Fruit fly (Drosophila melanogaster): ENCODE measurements around the gene CG3769.

CG3769 gene

DNA sequence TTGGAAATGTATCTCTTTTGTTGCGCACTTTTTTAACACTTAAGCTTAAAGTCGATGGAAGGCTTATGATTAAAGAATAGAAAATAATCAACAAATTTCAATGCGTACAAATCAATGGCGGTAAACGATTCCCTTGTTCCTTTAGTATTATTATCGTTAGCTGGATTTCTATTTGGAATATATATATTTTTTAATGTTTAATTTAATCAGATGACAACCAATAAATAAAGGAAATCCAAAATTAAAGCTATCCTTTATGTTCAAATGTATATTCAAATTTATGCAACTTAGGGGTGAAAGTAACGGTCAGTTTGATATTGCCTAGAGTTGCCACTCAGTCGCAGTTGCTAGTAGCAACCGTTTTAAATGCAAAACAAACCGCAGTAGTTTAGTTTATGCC is at the start of gene CG3769:
TSS of gene CG3769 (plus strand) at position 301 of the 400 bp plus-strand sequence.
- no peak for TF ChIP-seq psq (optimal IDR thresholded peaks at IDR 0.05)
- TF ChIP-seq ttk (optimal IDR thresholded peaks at IDR 0.05), result no peak
- no peak for TF ChIP-seq Myc (optimal IDR thresholded peaks at IDR 0.05)
- TF ChIP-seq Sin3A (optimal IDR thresholded peaks at IDR 0.05), result no peak

- TF ChIP-seq psq (optimal IDR thresholded peaks at IDR 0.05), result no peak
These were observed 48.9 kb upstream of the CG3769 start for dm6 chr2L:9386270-9386669.

- TF ChIP-seq ttk (optimal IDR thresholded peaks at IDR 0.05), result no peak
- TF ChIP-seq Myc (optimal IDR thresholded peaks at IDR 0.05), result no peak
- no peak for TF ChIP-seq Sin3A (optimal IDR thresholded peaks at IDR 0.05)
- TF ChIP-seq psq (optimal IDR thresholded peaks at IDR 0.05), result no peak
- no peak for TF ChIP-seq h (optimal IDR thresholded peaks at IDR 0.05)
- TF ChIP-seq insv (optimal IDR thresholded peaks at IDR 0.05), result no peak
These were observed 47.9 kb upstream of the CG3769 start, which contains the start of gene Aldh for dm6 chr2L:9387240-9387672. TSS of gene Aldh (plus strand) at chr2L:9387389.

DNA sequence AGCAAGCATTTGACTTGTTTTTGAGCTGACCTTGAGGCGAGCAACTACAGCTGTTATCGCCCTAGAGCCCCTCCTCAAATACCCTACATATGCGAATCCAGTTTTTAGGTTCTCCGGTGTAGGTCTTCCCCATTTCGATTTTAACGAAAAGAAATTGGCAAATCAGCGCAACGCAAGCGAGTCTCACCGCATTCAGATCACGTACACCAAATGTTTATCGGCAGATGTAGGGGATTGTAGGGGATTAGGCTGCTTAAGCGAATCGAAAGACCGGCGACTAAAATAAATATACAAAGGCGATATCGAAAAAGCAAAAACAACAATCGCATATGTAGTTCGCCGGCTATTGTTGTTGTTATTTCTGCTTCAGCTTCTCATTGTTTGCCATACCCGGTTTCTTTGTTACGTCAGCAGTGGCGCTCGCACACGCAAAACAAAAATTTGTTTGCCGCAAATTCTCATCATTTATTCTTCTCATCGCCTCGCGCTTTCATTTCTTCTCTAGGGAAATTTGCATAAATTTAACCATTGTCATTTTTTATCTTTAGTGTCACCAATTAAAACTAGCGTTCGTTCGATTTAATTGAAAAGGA is 47.1 kb upstream of the CG3769 start:
- TF ChIP-seq ttk (optimal IDR thresholded peaks at IDR 0.05) (no peak), Myc (optimal IDR thresholded peaks at IDR 0.05) (no peak), h (optimal IDR thresholded peaks at IDR 0.05) (no peak)

DNA sequence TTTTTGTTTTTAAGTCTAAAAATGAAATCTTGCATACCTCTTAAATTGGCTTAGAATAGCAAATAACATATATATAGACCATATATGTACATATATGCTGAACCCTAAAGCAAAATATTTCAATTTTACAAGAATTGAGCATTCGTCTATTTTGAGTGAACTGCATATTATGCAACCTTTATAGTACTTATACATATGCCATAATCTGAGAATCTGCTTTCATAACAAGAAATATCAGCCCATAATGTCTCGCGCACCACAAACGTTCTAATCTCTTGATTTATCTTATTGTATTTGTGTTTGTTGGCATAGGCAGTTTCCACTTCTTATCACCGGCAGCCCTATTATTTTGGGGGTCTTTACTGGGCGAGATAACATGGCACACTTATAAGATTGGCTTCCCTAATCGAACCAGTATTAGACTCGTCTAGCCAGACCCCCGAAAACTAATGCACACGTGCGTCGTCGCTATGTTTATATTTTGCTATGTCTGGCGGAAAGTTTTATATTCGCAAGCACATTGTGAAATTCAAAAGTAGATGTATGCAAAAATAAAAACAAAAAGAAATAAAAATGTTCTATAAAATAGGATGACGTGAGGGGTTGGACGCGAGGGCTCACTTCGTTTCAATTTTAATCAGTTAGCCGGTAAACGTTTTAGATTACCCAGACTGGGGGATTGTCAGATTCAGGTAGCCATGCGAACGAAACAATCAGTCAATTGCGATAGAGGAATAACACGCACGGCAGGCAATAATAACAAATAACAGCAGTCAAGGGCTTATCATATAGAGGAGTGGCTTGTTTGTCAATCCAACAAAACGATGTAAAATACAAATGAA is 46.1 kb upstream of the CG3769 start:
- TF ChIP-seq Sin3A (optimal IDR thresholded peaks at IDR 0.05), result no peak
- TF ChIP-seq insv (optimal IDR thresholded peaks at IDR 0.05), result no peak
- TF ChIP-seq h (optimal IDR thresholded peaks at IDR 0.05), result no peak
- no peak for TF ChIP-seq ttk (optimal IDR thresholded peaks at IDR 0.05)
- no peak for TF ChIP-seq Myc (optimal IDR thresholded peaks at IDR 0.05)
- no peak for TF ChIP-seq psq (optimal IDR thresholded peaks at IDR 0.05)

DNA sequence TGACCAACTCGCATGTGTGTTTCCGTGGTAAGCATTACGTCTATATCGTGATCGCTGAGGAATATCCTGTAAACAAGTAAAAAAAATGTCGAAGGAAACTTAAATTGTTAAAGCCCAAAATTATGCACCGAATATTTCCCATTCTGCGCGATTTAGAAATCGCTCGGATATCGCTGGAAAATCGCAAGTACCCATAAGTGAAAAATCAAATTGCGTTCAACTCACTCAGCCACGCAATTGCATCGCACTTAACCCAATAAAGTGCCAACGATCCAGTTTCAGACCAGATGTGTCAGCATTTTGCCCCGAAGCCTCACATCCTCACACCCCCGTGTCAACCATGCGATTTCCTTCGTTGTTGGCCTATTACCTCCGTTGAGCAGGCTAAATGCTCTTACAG is 38.8 kb upstream of the CG3769 start:
- TF ChIP-seq h (optimal IDR thresholded peaks at IDR 0.05), result no peak
- no peak for TF ChIP-seq Sin3A (optimal IDR thresholded peaks at IDR 0.05)

DNA sequence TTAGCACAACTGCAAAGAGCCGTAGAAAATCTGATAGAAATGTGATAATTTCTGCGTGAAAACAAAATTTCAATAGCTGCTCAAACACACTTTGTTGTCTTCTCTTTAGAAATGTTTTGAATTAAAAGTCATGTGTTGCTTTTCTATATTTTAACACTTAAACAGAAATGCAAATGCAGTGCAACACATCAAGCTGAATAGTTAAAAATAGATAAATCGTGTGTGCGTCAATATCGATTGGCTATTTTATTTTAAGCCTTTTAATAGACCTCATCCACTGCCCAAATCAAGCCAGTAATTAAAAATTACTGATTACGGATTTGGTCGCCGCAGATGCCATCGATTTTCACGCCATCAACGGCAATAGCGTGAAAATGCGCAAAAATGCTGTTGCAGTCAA is 37.3 kb upstream of the CG3769 start, which contains the start of gene CG4438:
TSS of gene CG4438 (minus strand) at position 101 of the 400 bp plus-strand sequence.
- no peak for TF ChIP-seq insv (optimal IDR thresholded peaks at IDR 0.05)
- TF ChIP-seq Sin3A (optimal IDR thresholded peaks at IDR 0.05), result no peak

- TF ChIP-seq psq (optimal IDR thresholded peaks at IDR 0.05), result no peak
- no peak for TF ChIP-seq Myc (optimal IDR thresholded peaks at IDR 0.05)
These were observed 35.0 kb upstream of the CG3769 start for dm6 chr2L:9400153-9400552.

DNA sequence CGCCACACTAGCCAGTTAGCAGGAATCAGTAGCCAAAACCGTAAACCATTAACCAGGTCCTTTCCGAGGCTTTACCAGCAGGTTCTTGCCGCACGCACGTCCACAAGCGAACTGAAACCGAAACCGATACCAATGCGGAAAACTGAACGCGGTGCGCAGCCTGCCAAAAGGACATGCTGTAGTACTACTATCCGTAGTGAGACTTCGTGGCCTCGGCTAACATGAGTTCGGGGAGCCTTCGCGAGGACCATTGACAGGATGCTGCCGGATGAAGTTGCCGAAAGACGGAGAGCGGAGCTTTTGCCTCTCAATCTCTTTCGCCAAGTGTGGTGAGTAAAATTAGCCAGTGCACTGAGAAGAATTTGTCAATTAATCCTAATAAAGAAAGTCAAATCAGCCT is 20.1 kb upstream of the CG3769 start, which contains the start of gene Shawl:
TSS of gene Shawl (minus strand) at position 104 of the 400 bp plus-strand sequence.
- TF ChIP-seq insv (optimal IDR thresholded peaks at IDR 0.05), result no peak
- no peak for TF ChIP-seq psq (optimal IDR thresholded peaks at IDR 0.05)
- no peak for TF ChIP-seq Myc (optimal IDR thresholded peaks at IDR 0.05)
- TF ChIP-seq Sin3A (optimal IDR thresholded peaks at IDR 0.05), result no peak
- no peak for TF ChIP-seq ttk (optimal IDR thresholded peaks at IDR 0.05)
- TF ChIP-seq h (optimal IDR thresholded peaks at IDR 0.05), result no peak

DNA sequence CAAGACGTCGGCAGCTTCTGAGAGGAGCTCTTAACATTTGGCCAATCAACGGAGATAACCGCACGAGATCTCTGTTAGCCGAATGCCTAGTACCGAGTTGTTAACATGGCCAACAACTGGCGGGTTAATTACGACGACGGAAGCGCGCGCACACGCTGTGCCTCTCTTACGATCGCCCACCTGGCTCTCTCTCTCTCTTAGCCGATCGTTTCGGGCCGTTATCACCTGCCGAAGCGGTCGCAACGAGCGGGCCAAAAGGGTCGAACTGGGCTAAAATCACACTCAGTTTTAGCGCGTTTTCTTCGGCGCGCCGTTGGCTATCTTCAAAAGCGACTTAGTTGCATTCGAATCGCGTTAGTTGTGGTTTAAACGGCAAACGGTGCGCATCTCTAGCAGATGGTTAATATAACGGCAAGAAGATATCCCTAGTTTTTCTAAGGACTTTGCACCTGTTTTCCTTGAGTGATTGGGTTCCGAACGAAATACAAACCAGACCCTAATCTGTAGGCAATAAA is 18.9 kb upstream of the CG3769 start, which contains the start of gene Mco1:
TSS of gene Mco1 (plus strand) at position 345 of the 515 bp plus-strand sequence.
- TF ChIP-seq h (optimal IDR thresholded peaks at IDR 0.05), result no peak

dm6 chr2L:9420660-9421059 is 14.5 kb upstream of the CG3769 start:
- no peak for TF ChIP-seq Sin3A (optimal IDR thresholded peaks at IDR 0.05)
- no peak for TF ChIP-seq h (optimal IDR thresholded peaks at IDR 0.05)
- TF ChIP-seq ttk (optimal IDR thresholded peaks at IDR 0.05), result no peak
- TF ChIP-seq psq (optimal IDR thresholded peaks at IDR 0.05), result no peak
- TF ChIP-seq insv (optimal IDR thresholded peaks at IDR 0.05), result no peak
- TF ChIP-seq Myc (optimal IDR thresholded peaks at IDR 0.05), result no peak

DNA sequence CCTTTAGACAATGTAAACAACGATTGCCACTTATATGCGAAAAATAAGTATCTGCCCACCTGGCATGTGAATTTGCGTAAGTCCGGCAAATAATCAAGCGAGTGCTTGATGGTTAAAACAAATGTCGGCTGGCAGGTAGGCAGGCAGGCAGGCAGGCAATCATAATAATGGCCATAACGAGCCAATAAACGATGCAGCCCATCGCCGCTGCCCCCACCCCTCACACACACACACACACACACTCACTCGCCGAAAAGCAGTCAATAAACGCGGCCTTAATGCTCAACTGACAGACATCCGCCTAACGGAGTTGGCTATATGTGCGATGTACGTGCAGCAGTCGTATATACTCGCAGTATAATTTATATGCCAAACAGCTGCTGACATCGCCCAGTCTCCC is 13.9 kb upstream of the CG3769 start:
- TF ChIP-seq insv (optimal IDR thresholded peaks at IDR 0.05) (no peak), ttk (optimal IDR thresholded peaks at IDR 0.05) (no peak), Myc (optimal IDR thresholded peaks at IDR 0.05) (no peak), psq (optimal IDR thresholded peaks at IDR 0.05) (no peak), Sin3A (optimal IDR thresholded peaks at IDR 0.05) (no peak), h (optimal IDR thresholded peaks at IDR 0.05) (no peak)

- TF ChIP-seq psq (optimal IDR thresholded peaks at IDR 0.05) (no peak), h (optimal IDR thresholded peaks at IDR 0.05) (no peak), Myc (optimal IDR thresholded peaks at IDR 0.05) (no peak), insv (optimal IDR thresholded peaks at IDR 0.05) (no peak), Sin3A (optimal IDR thresholded peaks at IDR 0.05) (no peak), ttk (optimal IDR thresholded peaks at IDR 0.05) (no peak)
These were observed 11.0 kb upstream of the CG3769 start for dm6 chr2L:9424193-9424592.

Data from Kc167 (cell line).